Fruit fly (Drosophila melanogaster) whole organism, embryonic: Measurements from ENCODE around the gene CG6733.
A peak's percentile ranks its signal among the peaks of the same experiment; 100 is the strongest.

ENCODE experiments used
- BEAF-32 ChIP-seq: fragments of 200-800 bp; sonication (Bioruptor generic); optimal IDR thresholded peaks from 3 replicates; lab custom pipeline; 2017; ENCODE audit warnings: missing biosample characterization, missing genetic modification characterization, mild to moderate bottlenecking, moderate library complexity, missing genetic modification reagents
- CG1024 ChIP-seq: fragments of 200-800 bp; sonication (Bioruptor generic); IDR thresholded peaks from 2 replicates; pipeline ENCODE4 v1.3.6; 2022; ENCODE audit warnings: missing biosample characterization, missing genetic modification characterization
- CG13287 ChIP-seq: fragments of 200-800 bp; sonication (Bioruptor generic); IDR thresholded peaks from 2 replicates; pipeline ENCODE4 v1.3.6; 2022; ENCODE audit warnings: missing biosample characterization, missing genetic modification characterization; ENCODE audit not compliant: partially characterized antibody
- CG14860 ChIP-seq: fragments of 200-800 bp; sonication (Bioruptor generic); IDR thresholded peaks from 3 replicates; pipeline ENCODE4 v1.3.6; 2022; ENCODE audit warnings: missing biosample characterization, missing genetic modification characterization; ENCODE audit not compliant: partially characterized antibody
- CG16813 ChIP-seq: fragments of 200-800 bp; sonication (Bioruptor generic); IDR thresholded peaks from 3 replicates; pipeline ENCODE4 v1.3.6; 2022; ENCODE audit warnings: missing biosample characterization, missing genetic modification characterization; ENCODE audit not compliant: partially characterized antibody
- CG17829 ChIP-seq: fragments of 200-800 bp; optimal IDR thresholded peaks from 2 replicates; lab custom pipeline; 2019; ENCODE audit warnings: missing biosample characterization, mild to moderate bottlenecking, missing genetic modification characterization, moderate library complexity
- CG18011 ChIP-seq: fragments of 200-800 bp; sonication (Bioruptor generic); optimal IDR thresholded peaks from 2 replicates; lab custom pipeline; 2017; ENCODE audit warnings: missing biosample characterization, missing genetic modification characterization, mild to moderate bottlenecking, moderate library complexity, missing genotype
- CG2120 ChIP-seq: fragments of 200-800 bp; sonication (Bioruptor generic); optimal IDR thresholded peaks from 3 replicates; lab custom pipeline; 2016; ENCODE audit warnings: missing biosample characterization, missing genetic modification characterization
- CG2712 ChIP-seq: fragments of 200-800 bp; optimal IDR thresholded peaks from 3 replicates; lab custom pipeline; 2019; ENCODE audit warnings: missing biosample characterization, mild to moderate bottlenecking, missing genetic modification characterization, moderate library complexity
- CG31388 ChIP-seq: fragments of 200-800 bp; sonication (Bioruptor generic); optimal IDR thresholded peaks from 2 replicates; lab custom pipeline; 2016; ENCODE audit warnings: missing biosample characterization, missing genetic modification characterization
- CG33213 ChIP-seq: fragments of 200-800 bp; sonication (Bioruptor generic); optimal IDR thresholded peaks from 3 replicates; lab custom pipeline; 2016; ENCODE audit warnings: missing biosample characterization, missing genetic modification characterization
- CG42726 ChIP-seq: fragments of 200-800 bp; sonication (Bioruptor generic); IDR thresholded peaks from 2 replicates; pipeline ENCODE4 v1.3.6; 2022; ENCODE audit warnings: missing biosample characterization, missing genetic modification characterization; ENCODE audit not compliant: partially characterized antibody
- CG7987 ChIP-seq: fragments of 200-800 bp; sonication (Bioruptor generic); optimal IDR thresholded peaks from 2 replicates; lab custom pipeline; 2018; ENCODE audit warnings: missing biosample characterization, mild to moderate bottlenecking, missing genetic modification characterization, moderate library complexity
- CG8944 ChIP-seq: fragments of 200-800 bp; sonication (Bioruptor generic); optimal IDR thresholded peaks from 3 replicates; lab custom pipeline; 2016; ENCODE audit warnings: missing biosample characterization, missing genetic modification characterization
- CG9797 ChIP-seq: fragments of 200-800 bp; sonication (Bioruptor generic); optimal IDR thresholded peaks from 3 replicates; lab custom pipeline; 2018; ENCODE audit warnings: missing biosample characterization, mild to moderate bottlenecking, missing genetic modification characterization
- CHES-1-like ChIP-seq: fragments of 200-800 bp; sonication (Bioruptor generic); optimal IDR thresholded peaks from 2 replicates; lab custom pipeline; 2016; ENCODE audit warnings: missing biosample characterization, missing genetic modification characterization
- CTCF ChIP-seq: fragments of 200-800 bp; sonication (Bioruptor generic); optimal IDR thresholded peaks from 2 replicates; lab custom pipeline; 2017; ENCODE audit warnings: missing biosample characterization, mild to moderate bottlenecking, missing genetic modification characterization, moderate library complexity
- CoRest ChIP-seq: fragments of 200-800 bp; sonication (Bioruptor generic); optimal IDR thresholded peaks from 3 replicates; lab custom pipeline; 2018; ENCODE audit warnings: missing biosample characterization, mild to moderate bottlenecking, missing genetic modification characterization, moderate library complexity
- Elba2 ChIP-seq: fragments of 200-800 bp; sonication (Bioruptor generic); optimal IDR thresholded peaks from 3 replicates; lab custom pipeline; 2016; ENCODE audit warnings: missing biosample characterization, missing genetic modification characterization
- Ets97D ChIP-seq: fragments of 200-800 bp; sonication (Bioruptor generic); optimal IDR thresholded peaks from 3 replicates; lab custom pipeline; 2016; ENCODE audit warnings: missing biosample characterization, missing genetic modification characterization
- HLH4C ChIP-seq: fragments of 200-800 bp; sonication (Bioruptor generic); IDR thresholded peaks from 3 replicates; pipeline ENCODE4 v1.3.6; 2022; ENCODE audit warnings: missing biosample characterization, missing genetic modification characterization; ENCODE audit not compliant: partially characterized antibody
- Lhr ChIP-seq: fragments of 200-800 bp; sonication (Bioruptor generic); optimal IDR thresholded peaks from 3 replicates; lab custom pipeline; 2017; ENCODE audit warnings: mild to moderate bottlenecking, missing biosample characterization, missing genetic modification reagents, missing genetic modification characterization
- MBD-R2 ChIP-seq: fragments of 200-800 bp; sonication (Bioruptor generic); IDR thresholded peaks from 2 replicates; pipeline ENCODE4 v1.3.6; 2022; ENCODE audit warnings: missing biosample characterization, missing genetic modification characterization
- Myb ChIP-seq: fragments of 200-800 bp; sonication (Bioruptor generic); optimal IDR thresholded peaks from 2 replicates; lab custom pipeline; 2016; ENCODE audit warnings: missing biosample characterization, missing genetic modification characterization
- NfI ChIP-seq: fragments of 200-800 bp; sonication (Bioruptor generic); optimal IDR thresholded peaks from 3 replicates; lab custom pipeline; 2018; ENCODE audit warnings: missing biosample characterization, mild to moderate bottlenecking, missing genetic modification characterization, moderate library complexity
- Opbp ChIP-seq: fragments of 200-800 bp; sonication (Bioruptor generic); IDR thresholded peaks from 3 replicates; pipeline ENCODE4 v1.3.6; 2022; ENCODE audit warnings: missing biosample characterization, missing genetic modification characterization; ENCODE audit not compliant: partially characterized antibody
- Pdp1 ChIP-seq, 2 experiments: fragments of 200-800 bp; sonication (Bioruptor generic); optimal IDR thresholded peaks; 3 replicates each; lab custom pipeline; 2016; ENCODE audit warnings: missing biosample characterization in 2 of 2, missing genetic modification characterization in 2 of 2, mild to moderate bottlenecking in 1 of 2, moderate library complexity in 1 of 2
- Scr ChIP-seq: fragments of 200-800 bp; sonication (Bioruptor generic); IDR thresholded peaks from 2 replicates; pipeline ENCODE4 v1.3.6; 2022; ENCODE audit warnings: missing biosample characterization, missing genetic modification characterization; ENCODE audit not compliant: partially characterized antibody
- Sry-β ChIP-seq: fragments of 200-800 bp; sonication (Bioruptor generic); optimal IDR thresholded peaks from 2 replicates; lab custom pipeline; 2018; ENCODE audit warnings: missing biosample characterization, mild to moderate bottlenecking, missing genetic modification characterization, moderate library complexity
- Sry-δ ChIP-seq: fragments of 200-800 bp; sonication (Bioruptor generic); optimal IDR thresholded peaks from 2 replicates; lab custom pipeline; 2016; ENCODE audit warnings: missing biosample characterization, missing genetic modification characterization
- Stat92E ChIP-seq, 3 experiments: fragments of >200 bp in 2 of 3; fragments of 200-800 bp in 1 of 3; sonication (Bioruptor generic) in 1 of 3; optimal IDR thresholded peaks; 2 replicates each; lab custom pipeline; 2017 to 2019; ENCODE audit warnings: missing biosample characterization in 3 of 3, missing genetic modification characterization in 3 of 3, mild to moderate bottlenecking in 1 of 3, moderate library complexity in 1 of 3
- Xrp1 ChIP-seq: fragments of 200-800 bp; sonication (Bioruptor generic); IDR thresholded peaks from 2 replicates; pipeline ENCODE4 v1.3.6; 2022; ENCODE audit warnings: missing biosample characterization, missing genetic modification characterization
- bbx ChIP-seq: fragments of 200-800 bp; sonication (Bioruptor generic); IDR thresholded peaks from 2 replicates; pipeline ENCODE4 v1.3.6; 2022; ENCODE audit warnings: missing biosample characterization, missing genetic modification characterization; ENCODE audit not compliant: partially characterized antibody
- corto ChIP-seq: fragments of 200-800 bp; sonication (Bioruptor generic); optimal IDR thresholded peaks from 2 replicates; lab custom pipeline; 2016; ENCODE audit warnings: missing biosample characterization, mild to moderate bottlenecking, missing genetic modification characterization, moderate library complexity
- fru ChIP-seq: fragments of >200 bp; optimal IDR thresholded peaks from 2 replicates; lab custom pipeline; 2017
- gce ChIP-seq: fragments of 200-800 bp; sonication (Bioruptor generic); IDR thresholded peaks from 3 replicates; pipeline ENCODE4 v1.3.6; 2022; ENCODE audit warnings: missing biosample characterization, missing genetic modification characterization
- hbn ChIP-seq: fragments of 200-800 bp; sonication (Bioruptor generic); IDR thresholded peaks from 2 replicates; pipeline ENCODE4 v1.3.6; 2022; ENCODE audit warnings: missing biosample characterization, missing genetic modification characterization; ENCODE audit not compliant: partially characterized antibody
- inv ChIP-seq: fragments of 200-800 bp; sonication (Bioruptor generic); IDR thresholded peaks from 2 replicates; pipeline ENCODE4 v1.3.6; 2022; ENCODE audit warnings: missing biosample characterization, missing genetic modification characterization; ENCODE audit not compliant: partially characterized antibody
- knrl ChIP-seq: fragments of 200-800 bp; sonication (Bioruptor generic); IDR thresholded peaks from 3 replicates; pipeline ENCODE4 v1.3.6; 2022; ENCODE audit warnings: missing biosample characterization, missing genetic modification characterization; ENCODE audit not compliant: partially characterized antibody
- mam ChIP-seq: fragments of 200-800 bp; sonication (Bioruptor generic); optimal IDR thresholded peaks from 3 replicates; lab custom pipeline; 2016; ENCODE audit warnings: missing biosample characterization, missing genetic modification characterization
- nerfin-1 ChIP-seq: fragments of 200-800 bp; sonication (Bioruptor generic); optimal IDR thresholded peaks from 3 replicates; lab custom pipeline; 2019; ENCODE audit warnings: missing biosample characterization, mild to moderate bottlenecking, missing genetic modification characterization, moderate library complexity
- repo ChIP-seq: fragments of 200-800 bp; sonication (Bioruptor generic); optimal IDR thresholded peaks from 2 replicates; lab custom pipeline; 2016; ENCODE audit warnings: missing biosample characterization, missing genetic modification characterization
- scrt ChIP-seq: fragments of 200-800 bp; sonication (Bioruptor generic); optimal IDR thresholded peaks from 2 replicates; lab custom pipeline; 2018; ENCODE audit warnings: missing biosample characterization, mild to moderate bottlenecking, missing genetic modification characterization, moderate library complexity
- sd ChIP-seq: fragments of 200-800 bp; sonication (Bioruptor generic); optimal IDR thresholded peaks from 3 replicates; lab custom pipeline; 2018; ENCODE audit warnings: missing biosample characterization, mild to moderate bottlenecking, missing genetic modification characterization, moderate library complexity
- sna ChIP-seq: fragments of 200-800 bp; sonication (Bioruptor generic); IDR thresholded peaks from 2 replicates; pipeline ENCODE4 v1.3.6; 2022; ENCODE audit warnings: missing biosample characterization, missing genetic modification characterization; ENCODE audit not compliant: partially characterized antibody
- tna ChIP-seq: fragments of 200-800 bp; sonication (Bioruptor generic); IDR thresholded peaks from 2 replicates; pipeline ENCODE4 v1.3.6; 2022; ENCODE audit warnings: missing biosample characterization, missing genetic modification characterization; ENCODE audit not compliant: partially characterized antibody
- vnd ChIP-seq: fragments of 200-800 bp; sonication (Bioruptor generic); IDR thresholded peaks from 3 replicates; pipeline ENCODE4 v1.3.6; 2022; ENCODE audit warnings: missing biosample characterization, missing genetic modification characterization; ENCODE audit not compliant: partially characterized antibody
- wek ChIP-seq: fragments of 200-800 bp; sonication (Bioruptor generic); optimal IDR thresholded peaks from 3 replicates; lab custom pipeline; 2018; ENCODE audit warnings: missing biosample characterization, mild to moderate bottlenecking, missing genetic modification characterization, moderate library complexity

CG6733 gene

dm6 chr3R:23127796-23128195 lies 30.3 kb downstream of the CG6733 start, which contains the start of gene CG31457 (continued):
- TF ChIP-seq Sry-δ (GFP tag; lab: Kevin White, UChicago) (peak; percentile 76), CG13287 (GFP tag; lab: Robert Waterston, UW) (peak; percentile 93), CG2712 (tag; lab: Kevin White, UChicago) (peak; percentile 19), repo (GFP tag; lab: Kevin White, UChicago) (no peak), Ets97D (GFP tag; lab: Kevin White, UChicago) (peak; percentile 64), CG31388 (GFP tag; lab: Kevin White, UChicago) (no peak), bbx (GFP tag; lab: Robert Waterston, UW) (peak; percentile 81), CTCF (GFP tag; lab: Kevin White, UChicago) (peak; percentile 57), CG9797 (GFP tag; lab: Kevin White, UChicago) (peak; percentile 97), tna (no peak; the same call in 1 of the 2 replicates), CoRest (tag; lab: Kevin White, UChicago) (peak; percentile 21), Stat92E (GFP tag; optimal IDR thresholded peaks at IDR 0.05; lab: Kevin White, UChicago) (peak in 1 of 3 experiments; percentile 33), Sry-β (GFP tag; lab: Kevin White, UChicago) (peak; percentile 43), HLH4C (peak; percentile 69), sd (tag; lab: Kevin White, UChicago) (peak; percentile 90), Lhr (GFP tag; lab: Kevin White, UChicago) (peak; percentile 60), sna (GFP tag; lab: Robert Waterston, UW) (peak; percentile 73; the same call in 1 of the 2 replicates), CG33213 (GFP tag; lab: Kevin White, UChicago) (peak; percentile 33), CG2120 (GFP tag; lab: Kevin White, UChicago) (peak; percentile 16), nerfin-1 (peak; percentile 91), CG1024 (GFP tag; lab: Robert Waterston, UW) (no peak), CG17829 (peak; percentile 31), CG42726 (GFP tag; lab: Robert Waterston, UW) (peak; percentile 26; the same call in 1 of the 2 replicates), vnd (GFP tag; lab: Robert Waterston, UW) (peak; percentile 63), CG8944 (GFP tag; lab: Kevin White, UChicago) (no peak), CG14860 (GFP tag; lab: Robert Waterston, UW) (peak; percentile 55; the same call in 2 of the 3 replicates), mam (GFP tag; lab: Kevin White, UChicago) (peak; percentile 9), Pdp1 (GFP tag; optimal IDR thresholded peaks at IDR 0.05; lab: Kevin White, UChicago) (peak in 1 of 2 experiments; percentile 21), Scr (peak; percentile 79), fru (lab: Kevin White, UChicago) (no peak), inv (GFP tag; lab: Robert Waterston, UW) (peak; percentile 76), gce (no peak), CG7987 (GFP tag; lab: Kevin White, UChicago) (no peak), NfI (GFP tag; lab: Kevin White, UChicago) (peak; percentile 15), knrl (GFP tag; lab: Robert Waterston, UW) (peak; percentile 76), corto (GFP tag; lab: Kevin White, UChicago) (no peak), scrt (GFP tag; lab: Kevin White, UChicago) (peak; percentile 78), Elba2 (GFP tag; lab: Kevin White, UChicago) (peak; percentile 24), hbn (peak; percentile 81), wek (GFP tag; lab: Kevin White, UChicago) (no peak), CHES-1-like (peak; percentile 30), CG16813 (GFP tag; lab: Robert Waterston, UW) (peak; percentile 80), Opbp (GFP tag; lab: Robert Waterston, UW) (peak; percentile 81), MBD-R2 (GFP tag; lab: Robert Waterston, UW) (peak; percentile 78), BEAF-32 (GFP tag; lab: Kevin White, UChicago) (peak; percentile 89), Xrp1 (no peak), Myb (GFP tag; lab: Kevin White, UChicago) (peak; percentile 35), CG18011 (peak; percentile 94)
